Worm (Caenorhabditis elegans): ENCODE measurements around the gene C37C3.9.

DNA sequence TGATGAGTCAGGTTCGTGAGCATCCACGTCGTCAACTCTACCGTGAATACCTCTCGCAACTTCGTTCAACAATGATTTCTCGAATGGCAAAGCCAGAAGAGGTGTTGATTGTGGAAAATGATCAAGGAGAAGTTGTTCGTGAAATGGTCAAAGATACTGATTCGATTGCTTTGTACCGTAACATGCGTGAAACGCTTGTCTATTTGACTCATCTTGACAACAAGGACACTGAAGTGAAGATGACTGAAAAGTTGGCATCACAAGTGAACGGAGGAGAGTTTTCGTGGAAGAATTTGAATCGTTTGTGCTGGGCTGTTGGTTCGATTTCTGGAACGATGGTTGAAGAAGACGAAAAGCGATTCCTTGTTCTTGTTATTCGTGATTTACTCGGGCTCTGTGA, 47.9 kb downstream of the C37C3.9 start:
- TF ChIP-seq K11D2.4 (GFP tag; IDR thresholded peaks at IDR 0.05), result no peak
- TF ChIP-seq snpc-4 (GFP tag; optimal IDR thresholded peaks at IDR 0.05), result no peak
- no peak for TF ChIP-seq snpc-4 (tag; optimal IDR thresholded peaks at IDR 0.05)
- TF ChIP-seq ets-4 (GFP tag; optimal IDR thresholded peaks at IDR 0.05), result no peak
- no peak for TF ChIP-seq ama-1 (optimal IDR thresholded peaks at IDR 0.05)
- TF ChIP-seq ama-1 (GFP tag; optimal IDR thresholded peaks at IDR 0.05), result no peak
- no peak for TF ChIP-seq nfya-1 (tag; optimal IDR thresholded peaks at IDR 0.05; ENCODE audit: borderline replicate concordance, insufficient read depth)
- TF ChIP-seq attf-5 (GFP tag; optimal IDR thresholded peaks at IDR 0.05), result no peak
- TF ChIP-seq pha-4 (tag; optimal IDR thresholded peaks at IDR 0.05), result no peak
- no peak for TF ChIP-seq unc-62 (GFP tag; optimal IDR thresholded peaks at IDR 0.05)
- TF ChIP-seq ztf-6 (GFP tag; IDR thresholded peaks at IDR 0.05), result no peak
- TF ChIP-seq snpc-1.3 (tag; optimal IDR thresholded peaks at IDR 0.05; ENCODE audit: insufficient read depth), result no peak
